Worm (Caenorhabditis elegans): ENCODE data around the gene F59C12.4.

Gene F59C12.4

ce11 chrX:16558117-16558516 lies 44.3 kb downstream of the F59C12.4 start, which contains the start of gene K08B5.1:
Gene K08B5.1, plus strand, starts transcription at chrX:16558434.
- no peak for TF ChIP-seq K12H6.12 (tag; optimal IDR thresholded peaks at IDR 0.05)
- TF ChIP-seq C06A6.2 (GFP tag; conservative IDR thresholded peaks at IDR 0.05), result no peak
- no peak for TF ChIP-seq nfya-1 (tag; optimal IDR thresholded peaks at IDR 0.05; ENCODE audit: borderline replicate concordance, insufficient read depth)
- no peak for TF ChIP-seq madf-6 (GFP tag; IDR thresholded peaks at IDR 0.05)
- no peak for TF ChIP-seq hlh-12 (tag; optimal IDR thresholded peaks at IDR 0.05)
- TF ChIP-seq efl-1 (GFP tag; optimal IDR thresholded peaks at IDR 0.05), result no peak
- no peak for TF ChIP-seq F23B12.7 (tag; optimal IDR thresholded peaks at IDR 0.05; ENCODE audit: insufficient read depth)
- TF ChIP-seq ztf-18 (tag; optimal IDR thresholded peaks at IDR 0.05), result no peak

- no peak for TF ChIP-seq dox-1 (GFP tag; IDR thresholded peaks at IDR 0.05)
- no peak for TF ChIP-seq mxl-1 (tag; optimal IDR thresholded peaks at IDR 0.05)
- no peak for TF ChIP-seq rpc-1 (optimal IDR thresholded peaks at IDR 0.05)
- no peak for TF ChIP-seq rpc-1 (tag; optimal IDR thresholded peaks at IDR 0.05)
- TF ChIP-seq tlf-1 (GFP tag; optimal IDR thresholded peaks at IDR 0.05), result no peak
- TF ChIP-seq attf-3 (GFP tag; conservative IDR thresholded peaks at IDR 0.05), result no peak
- no peak for TF ChIP-seq F57A8.1 (GFP tag; optimal IDR thresholded peaks at IDR 0.05)
These were observed 46.7 kb downstream of the F59C12.4 start for ce11 chrX:16555726-16556125.

ce11 chrX:16553845-16554426 lies 48.5 kb downstream of the F59C12.4 start, which contains the start of gene K08B5.2:
Gene K08B5.2, minus strand, starts transcription at chrX:16553887.
- TF ChIP-seq F23B12.7 (tag; optimal IDR thresholded peaks at IDR 0.05; ENCODE audit: insufficient read depth), result peak; percentile 5
- TF ChIP-seq snpc-4 (GFP tag; optimal IDR thresholded peaks at IDR 0.05), result no peak
- TF ChIP-seq snpc-4 (tag; optimal IDR thresholded peaks at IDR 0.05), result peak in 2 of 4 experiments; percentile 41 to 50
- peak; percentile 15 for TF ChIP-seq nhr-90 (tag; optimal IDR thresholded peaks at IDR 0.05)
- TF ChIP-seq let-607 (tag; optimal IDR thresholded peaks at IDR 0.05), result peak in 1 of 2 experiments; percentile 65
- peak; percentile 52 for TF ChIP-seq lin-40 (tag; optimal IDR thresholded peaks at IDR 0.05)
- peak; percentile 60; the same call in 1 of the 2 replicates for TF ChIP-seq dox-1 (GFP tag; IDR thresholded peaks at IDR 0.05)
- TF ChIP-seq Y56A3A.18 (GFP tag; IDR thresholded peaks at IDR 0.05), result 0 out of 2 replicates have a peak, but pooled peaks have one; percentile 34
- no peak for TF ChIP-seq sptf-2 (GFP tag; optimal IDR thresholded peaks at IDR 0.05)
- TF ChIP-seq hrde-1 (tag; optimal IDR thresholded peaks at IDR 0.05; ENCODE audit: borderline replicate concordance), result no peak
- TF ChIP-seq hsf-1 (GFP tag; IDR thresholded peaks at IDR 0.05), result no peak
- no peak for TF ChIP-seq nhr-120 (GFP tag; IDR thresholded peaks at IDR 0.05)
- TF ChIP-seq B0035.1 (tag; optimal IDR thresholded peaks at IDR 0.05), result no peak
- TF ChIP-seq madf-10 (tag; optimal IDR thresholded peaks at IDR 0.05), result peak; percentile 45
- peak; percentile 44 for TF ChIP-seq unc-62 (GFP tag; optimal IDR thresholded peaks at IDR 0.05)
- TF ChIP-seq hmg-1.2 (GFP tag; IDR thresholded peaks at IDR 0.05), result peak; percentile 25; the same call in 1 of the 2 replicates
- peak; percentile 48 for TF ChIP-seq tbp1 (GFP tag; optimal IDR thresholded peaks at IDR 0.05)
- TF ChIP-seq nhr-80 (tag; optimal IDR thresholded peaks at IDR 0.05), result peak; percentile 95
- TF ChIP-seq B0261.1 (tag; optimal IDR thresholded peaks at IDR 0.05), result peak; percentile 16
- peak; percentile 24 for TF ChIP-seq chd-7 (tag; optimal IDR thresholded peaks at IDR 0.05)
- peak; percentile 79 for TF ChIP-seq atf-7 (tag; optimal IDR thresholded peaks at IDR 0.05)
